Fruit fly (Drosophila melanogaster): ENCODE data around the gene Kif19A.

Gene Kif19A

dm6 chr3R:14088887-14089567 is 29.2 kb downstream of the Kif19A start, which contains the start of gene Npc2b:
Gene Npc2b (plus strand): TSS chr3R:14089517.
- TF ChIP-seq D1 (tag; optimal IDR thresholded peaks at IDR 0.05) (peak; percentile 75), Ets98B (GFP tag; IDR thresholded peaks at IDR 0.05) (no peak), Pif1B (GFP tag; optimal IDR thresholded peaks at IDR 0.05) (peak; percentile 30), CG8301 (tag; optimal IDR thresholded peaks at IDR 0.05) (peak; percentile 60), Pif1A (GFP tag; optimal IDR thresholded peaks at IDR 0.05) (peak; percentile 34), gl (tag; optimal IDR thresholded peaks at IDR 0.05) (no peak), CG8159 (tag; optimal IDR thresholded peaks at IDR 0.05) (peak; percentile 40), CG17806 (tag; optimal IDR thresholded peaks at IDR 0.05) (peak; percentile 52), rn (GFP tag; IDR thresholded peaks at IDR 0.05) (no peak), CG13204 (GFP tag; optimal IDR thresholded peaks at IDR 0.05) (no peak), CG12605 (GFP tag; IDR thresholded peaks at IDR 0.05) (no peak), CG34367 (tag; optimal IDR thresholded peaks at IDR 0.05) (peak; percentile 24), CG32121 (GFP tag; IDR thresholded peaks at IDR 0.05) (no peak), Snoo (tag; optimal IDR thresholded peaks at IDR 0.05) (peak; percentile 15), CG10348 (GFP tag; IDR thresholded peaks at IDR 0.05) (no peak), CG14655 (GFP tag; optimal IDR thresholded peaks at IDR 0.05) (peak; percentile 36), fd96Ca (GFP tag; IDR thresholded peaks at IDR 0.05) (no peak), CG9948 (tag; optimal IDR thresholded peaks at IDR 0.05) (peak; percentile 22), CG4496 (GFP tag; IDR thresholded peaks at IDR 0.05) (no peak), CG15710 (tag; optimal IDR thresholded peaks at IDR 0.05) (no peak), EcR (GFP tag; optimal IDR thresholded peaks at IDR 0.05) (no peak)

DNA sequence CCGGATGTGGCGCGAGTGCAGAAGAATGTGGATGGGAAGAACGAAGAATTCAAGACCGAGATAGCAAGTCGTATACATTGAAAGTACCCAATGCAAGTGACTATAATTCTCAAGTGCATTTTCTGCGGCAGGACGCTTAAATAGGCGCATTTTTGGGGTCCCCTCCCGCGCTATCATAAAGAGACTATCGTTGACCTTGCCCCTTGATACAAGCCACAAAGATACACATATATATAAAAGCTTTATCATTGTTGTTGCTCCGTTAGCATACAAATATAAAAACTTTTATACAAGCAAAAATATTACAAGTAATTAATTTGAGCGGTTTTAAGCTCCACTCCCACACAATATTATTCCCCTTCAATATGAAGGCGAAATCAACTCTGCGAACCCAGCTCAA is 30.1 kb downstream of the Kif19A start:
- TF ChIP-seq CG34367 (tag; optimal IDR thresholded peaks at IDR 0.05) (no peak), EcR (GFP tag; optimal IDR thresholded peaks at IDR 0.05) (peak; percentile 78), Ets98B (GFP tag; IDR thresholded peaks at IDR 0.05) (no peak), Snoo (tag; optimal IDR thresholded peaks at IDR 0.05) (no peak)

dm6 chr3R:14085555-14085954 is 32.7 kb downstream of the Kif19A start:
- TF ChIP-seq CG8159 (tag; optimal IDR thresholded peaks at IDR 0.05) (peak; percentile 20), CG32121 (GFP tag; IDR thresholded peaks at IDR 0.05) (no peak)

DNA sequence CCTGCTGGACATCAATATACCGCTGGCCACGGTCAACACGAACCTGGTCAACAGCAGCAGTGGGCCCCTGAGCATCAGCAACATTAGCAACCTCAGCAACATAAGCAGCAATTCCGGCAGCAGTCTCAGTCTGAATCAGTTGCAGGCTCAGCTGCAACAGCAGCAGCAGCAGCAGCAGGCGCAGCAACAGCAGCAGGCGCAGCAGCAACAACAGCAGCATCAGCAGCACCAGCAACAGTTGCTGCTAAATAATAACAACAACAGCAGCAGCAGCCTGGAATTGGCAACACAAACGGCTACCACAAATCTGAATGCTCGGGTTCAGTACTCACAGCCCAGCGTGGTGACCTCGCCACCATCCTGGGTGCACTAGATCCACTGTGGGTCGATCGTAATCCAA is 36.7 kb downstream of the Kif19A start:
- TF ChIP-seq CG14655 (GFP tag; optimal IDR thresholded peaks at IDR 0.05) (no peak), CG8159 (tag; optimal IDR thresholded peaks at IDR 0.05) (no peak), CG9948 (tag; optimal IDR thresholded peaks at IDR 0.05) (no peak), CG8301 (tag; optimal IDR thresholded peaks at IDR 0.05) (no peak)

dm6 chr3R:14077026-14077425 is 41.2 kb downstream of the Kif19A start:
- TF ChIP-seq CG32121 (GFP tag; IDR thresholded peaks at IDR 0.05) = peak; percentile 54; the same call in 1 of the 2 replicates
- no peak for TF ChIP-seq rn (GFP tag; IDR thresholded peaks at IDR 0.05)
- TF ChIP-seq Pif1A (GFP tag; optimal IDR thresholded peaks at IDR 0.05) = peak; percentile 43
- peak; percentile 85 for TF ChIP-seq CG4496 (GFP tag; IDR thresholded peaks at IDR 0.05)
- peak; percentile 68 for TF ChIP-seq CG8301 (tag; optimal IDR thresholded peaks at IDR 0.05)
- TF ChIP-seq CG12605 (GFP tag; IDR thresholded peaks at IDR 0.05) = 0 out of 2 replicates have a peak, but pooled peaks have one; percentile 26
- peak; percentile 71 for TF ChIP-seq CG8159 (tag; optimal IDR thresholded peaks at IDR 0.05)
- no peak for TF ChIP-seq Ets98B (GFP tag; IDR thresholded peaks at IDR 0.05)
- TF ChIP-seq D1 (tag; optimal IDR thresholded peaks at IDR 0.05) = peak; percentile 36
- TF ChIP-seq Snoo (tag; optimal IDR thresholded peaks at IDR 0.05) = peak; percentile 21
- peak; percentile 58 for TF ChIP-seq CG15710 (tag; optimal IDR thresholded peaks at IDR 0.05)
- peak; percentile 41 for TF ChIP-seq Pif1B (GFP tag; optimal IDR thresholded peaks at IDR 0.05)
- no peak for TF ChIP-seq CG10348 (GFP tag; IDR thresholded peaks at IDR 0.05)
- peak; percentile 72 for TF ChIP-seq CG17806 (tag; optimal IDR thresholded peaks at IDR 0.05)
- TF ChIP-seq CG9948 (tag; optimal IDR thresholded peaks at IDR 0.05) = peak; percentile 39
- TF ChIP-seq fd96Ca (GFP tag; IDR thresholded peaks at IDR 0.05) = no peak
- no peak for TF ChIP-seq EcR (GFP tag; optimal IDR thresholded peaks at IDR 0.05)
- TF ChIP-seq gl (tag; optimal IDR thresholded peaks at IDR 0.05) = no peak
- TF ChIP-seq CG14655 (GFP tag; optimal IDR thresholded peaks at IDR 0.05) = peak; percentile 55
- no peak for TF ChIP-seq CG13204 (GFP tag; optimal IDR thresholded peaks at IDR 0.05)
- peak; percentile 13 for TF ChIP-seq CG34367 (tag; optimal IDR thresholded peaks at IDR 0.05)

- TF ChIP-seq CG32121 (GFP tag; IDR thresholded peaks at IDR 0.05) (peak; percentile 19; the same call in 1 of the 2 replicates), CG4496 (GFP tag; IDR thresholded peaks at IDR 0.05) (0 out of 3 replicates have a peak, but pooled peaks have one; percentile 40), D1 (tag; optimal IDR thresholded peaks at IDR 0.05) (no peak)
Measured at dm6 chr3R:14070664-14071063, 47.6 kb downstream of the Kif19A start.

DNA sequence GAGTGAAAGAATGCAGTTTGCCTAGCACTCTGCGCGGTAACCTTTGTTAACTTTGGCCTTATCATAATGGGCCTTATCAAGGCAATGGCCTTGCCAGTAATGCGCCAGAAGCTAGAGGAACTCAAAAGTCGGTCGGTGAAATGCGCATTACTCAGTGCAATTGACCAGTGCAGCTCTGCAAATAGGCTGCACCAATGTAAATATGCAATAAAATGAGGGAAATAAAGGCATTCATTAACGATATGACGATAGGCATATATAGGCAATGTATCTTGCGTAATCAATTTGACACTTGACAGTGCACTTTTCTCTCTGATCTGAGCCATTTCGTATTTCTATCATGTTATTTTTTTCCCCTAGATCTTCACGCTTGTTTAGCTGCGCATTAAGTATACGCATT is 48.2 kb downstream of the Kif19A start:
- no peak for TF ChIP-seq EcR (GFP tag; optimal IDR thresholded peaks at IDR 0.05)
- TF ChIP-seq CG34367 (tag; optimal IDR thresholded peaks at IDR 0.05) = no peak
- TF ChIP-seq Pif1B (GFP tag; optimal IDR thresholded peaks at IDR 0.05) = peak; percentile 24
- TF ChIP-seq Ets98B (GFP tag; IDR thresholded peaks at IDR 0.05) = no peak
- no peak for TF ChIP-seq CG12605 (GFP tag; IDR thresholded peaks at IDR 0.05)
- no peak for TF ChIP-seq CG32121 (GFP tag; IDR thresholded peaks at IDR 0.05)
- TF ChIP-seq CG8159 (tag; optimal IDR thresholded peaks at IDR 0.05) = no peak
- no peak for TF ChIP-seq fd96Ca (GFP tag; IDR thresholded peaks at IDR 0.05)
- TF ChIP-seq Pif1A (GFP tag; optimal IDR thresholded peaks at IDR 0.05) = peak; percentile 25
- TF ChIP-seq Snoo (tag; optimal IDR thresholded peaks at IDR 0.05) = no peak
- peak; percentile 23 for TF ChIP-seq gl (tag; optimal IDR thresholded peaks at IDR 0.05)
- TF ChIP-seq CG9948 (tag; optimal IDR thresholded peaks at IDR 0.05) = no peak
- no peak for TF ChIP-seq CG13204 (GFP tag; optimal IDR thresholded peaks at IDR 0.05)
- no peak for TF ChIP-seq CG10348 (GFP tag; IDR thresholded peaks at IDR 0.05)
- no peak for TF ChIP-seq rn (GFP tag; IDR thresholded peaks at IDR 0.05)
- TF ChIP-seq CG17806 (tag; optimal IDR thresholded peaks at IDR 0.05) = no peak
